Worm (Caenorhabditis elegans) whole organism, L4 larva: ENCODE data around the gene T10G3.4.

Experiments
- D1046.2 ChIP-seq: fragments of 200-800 bp; sonication (Bioruptor generic); IDR thresholded peaks from 2 replicates; pipeline ENCODE4 v1.3.6; 2022; ENCODE audit warnings: missing genetic modification characterization, missing compliant biosample characterization
- F26F4.8 ChIP-seq: fragments of 200-800 bp; sonication (Bioruptor generic); conservative IDR thresholded peaks from 2 replicates; pipeline ENCODE4 v1.3.6; 2022; ENCODE audit warnings: missing genetic modification characterization, missing compliant biosample characterization
- T20F7.1 ChIP-seq: fragments of 200-800 bp; sonication (Bioruptor generic); optimal IDR thresholded peaks from 2 replicates; lab custom pipeline; 2018; ENCODE audit warnings: mild to moderate bottlenecking, missing genetic modification characterization, missing compliant biosample characterization
- Y75B8A.6 ChIP-seq: fragments of 200-800 bp; sonication (Bioruptor generic); IDR thresholded peaks from 2 replicates; pipeline ENCODE4 v1.3.6; 2022; ENCODE audit warnings: missing genetic modification reagents, missing genetic modification characterization, missing compliant biosample characterization
- aha-1 ChIP-seq: fragments of 150-350 bp; peaks from one replicate; lab custom pipeline; 2014; ENCODE audit warnings: missing biosample characterization, missing genetic modification characterization
- ceh-20 ChIP-seq: fragments of 200-800 bp; sonication (Bioruptor generic); IDR thresholded peaks from 2 replicates; pipeline ENCODE4 v1.3.6; 2022; ENCODE audit warnings: missing genetic modification reagents, missing genetic modification characterization, missing compliant biosample characterization
- ceh-32 ChIP-seq: sonication (generic microtip); optimal IDR thresholded peaks from 2 replicates; lab custom pipeline; 2016; ENCODE audit warnings: mild to moderate bottlenecking, missing genetic modification characterization, missing compliant biosample characterization; ENCODE audit not compliant: poor library complexity
- ces-1 ChIP-seq: fragments of 150-350 bp; sonication (generic microtip); optimal IDR thresholded peaks from 4 replicates; lab custom pipeline; 2014; ENCODE audit warnings: missing biosample characterization, missing genetic modification reagents, missing genetic modification characterization
- ctbp-1 ChIP-seq: fragments of 200-800 bp; sonication (Bioruptor generic); IDR thresholded peaks from 2 replicates; pipeline ENCODE4 v1.3.6; 2022; ENCODE audit warnings: missing genetic modification reagents, missing genetic modification characterization, missing compliant biosample characterization
- daf-16 ChIP-seq, 3 experiments: sonication (generic microtip); optimal IDR thresholded peaks; 2 replicates each; lab custom pipeline; 2016 to 2017; ENCODE audit warnings: missing genetic modification characterization in 3 of 3, missing genetic modification reagents in 3 of 3, mild to moderate bottlenecking in 2 of 3, missing compliant biosample characterization in 2 of 3, missing biosample characterization in 1 of 3, moderate library complexity in 1 of 3
- daf-19 ChIP-seq: fragments of 200-800 bp; sonication (Bioruptor generic); conservative IDR thresholded peaks from 2 replicates; pipeline ENCODE4 v1.3.6; 2022; ENCODE audit warnings: missing genetic modification characterization, missing compliant biosample characterization
- dmd-6 ChIP-seq: fragments of 200-800 bp; sonication (Bioruptor generic); IDR thresholded peaks from 2 replicates; pipeline ENCODE4 v1.3.6; 2022; ENCODE audit warnings: missing genetic modification reagents, missing genetic modification characterization, missing compliant biosample characterization
- dmd-8 ChIP-seq: fragments of 200-800 bp; sonication (Bioruptor generic); IDR thresholded peaks from 2 replicates; pipeline ENCODE4 v1.3.6; 2022; ENCODE audit warnings: missing genetic modification characterization, missing compliant biosample characterization
- dpl-1 ChIP-seq: fragments of 150-350 bp; optimal IDR thresholded peaks from 2 replicates; lab custom pipeline; 2014; ENCODE audit warnings: missing biosample characterization, missing genetic modification reagents, missing genetic modification characterization
- duxl-1 ChIP-seq: sonication (generic microtip); optimal IDR thresholded peaks from 2 replicates; lab custom pipeline; 2016; ENCODE audit warnings: mild to moderate bottlenecking, missing genetic modification characterization, moderate library complexity, missing compliant biosample characterization; ENCODE audit not compliant: poor library complexity
- fkh-10 ChIP-seq: fragments of 150-350 bp; optimal IDR thresholded peaks from 2 replicates; lab custom pipeline; 2014; ENCODE audit warnings: missing biosample characterization, missing genetic modification reagents, missing genetic modification characterization
- fos-1 ChIP-seq: fragments of 150-350 bp; optimal IDR thresholded peaks from 2 replicates; lab custom pipeline; 2014; ENCODE audit warnings: missing biosample characterization, missing genetic modification characterization
- hif-1 ChIP-seq, 2 experiments: sonication (generic microtip); optimal IDR thresholded peaks; 2 replicates each; lab custom pipeline; 2016 to 2017; ENCODE audit warnings: missing compliant biosample characterization in 2 of 2, missing genetic modification characterization in 2 of 2, missing genetic modification reagents in 2 of 2, missing genotype in 2 of 2, mild to moderate bottlenecking in 1 of 2
- hlh-30 ChIP-seq: sonication (generic microtip); optimal IDR thresholded peaks from 2 replicates; lab custom pipeline; 2017; ENCODE audit warnings: antibody characterized with exemption, mild to moderate bottlenecking, missing genetic modification characterization, missing compliant biosample characterization; ENCODE audit not compliant: insufficient read depth
- hmg-1.1 ChIP-seq: fragments of 200-800 bp; sonication (Bioruptor generic); IDR thresholded peaks from 2 replicates; pipeline ENCODE4 v1.3.6; 2022; ENCODE audit warnings: missing genetic modification reagents, missing genetic modification characterization, missing compliant biosample characterization
- lin-15B ChIP-seq: fragments of 150-350 bp; sonication (generic microtip); optimal IDR thresholded peaks from 3 replicates; lab custom pipeline; 2014; ENCODE audit warnings: missing biosample characterization, missing genetic modification characterization
- lin-29 ChIP-seq: fragments of 200-800 bp; sonication (Bioruptor generic); IDR thresholded peaks from 2 replicates; pipeline ENCODE4 v1.3.6; 2022; ENCODE audit warnings: missing genetic modification reagents, missing genetic modification characterization, missing compliant biosample characterization
- lin-38 ChIP-seq: fragments of 200-800 bp; sonication (Bioruptor generic); IDR thresholded peaks from 2 replicates; pipeline ENCODE4 v1.3.6; 2022; ENCODE audit warnings: missing genetic modification reagents, missing genetic modification characterization, missing compliant biosample characterization
- lir-3 ChIP-seq: sonication (generic microtip); optimal IDR thresholded peaks from 2 replicates; lab custom pipeline; 2016; ENCODE audit warnings: mild to moderate bottlenecking, missing genetic modification characterization, missing compliant biosample characterization
- madf-9 ChIP-seq: fragments of 200-800 bp; sonication (Bioruptor generic); conservative IDR thresholded peaks from 2 replicates; pipeline ENCODE4 v1.3.6; 2022; ENCODE audit warnings: missing genetic modification reagents, missing genetic modification characterization, missing compliant biosample characterization
- mep-1 ChIP-seq: fragments of 150-350 bp; sonication (generic microtip); optimal IDR thresholded peaks from 3 replicates; lab custom pipeline; 2014; ENCODE audit warnings: missing biosample characterization, missing genetic modification characterization
- mes-2 ChIP-seq: sonication (generic microtip); optimal IDR thresholded peaks from 2 replicates; lab custom pipeline; 2016; ENCODE audit warnings: missing genotype, mild to moderate bottlenecking, missing genetic modification characterization, missing compliant biosample characterization; ENCODE audit not compliant: poor library complexity, severe bottlenecking
- nhr-102 ChIP-seq: sonication (generic microtip); optimal IDR thresholded peaks from 2 replicates; lab custom pipeline; 2016; ENCODE audit warnings: mild to moderate bottlenecking, missing genetic modification characterization, moderate library complexity, missing compliant biosample characterization
- nhr-11 ChIP-seq: fragments of 150-350 bp; optimal IDR thresholded peaks from 2 replicates; lab custom pipeline; 2014; ENCODE audit warnings: missing biosample characterization, missing genetic modification characterization
- nhr-28 ChIP-seq: fragments of 150-350 bp; optimal IDR thresholded peaks from 2 replicates; lab custom pipeline; 2014; ENCODE audit warnings: missing biosample characterization, missing genetic modification characterization
- nhr-42 ChIP-seq: fragments of 200-800 bp; sonication (Bioruptor generic); IDR thresholded peaks from 2 replicates; pipeline ENCODE4 v1.3.6; 2022; ENCODE audit warnings: missing genetic modification characterization, missing compliant biosample characterization
- nhr-48 ChIP-seq: sonication (generic microtip); optimal IDR thresholded peaks from 2 replicates; lab custom pipeline; 2016; ENCODE audit warnings: mild to moderate bottlenecking, missing genetic modification characterization, missing compliant biosample characterization
- nhr-6 ChIP-seq: fragments of 150-350 bp; optimal IDR thresholded peaks from 2 replicates; lab custom pipeline; 2014; ENCODE audit warnings: missing biosample characterization, missing genetic modification characterization
- nhr-77 ChIP-seq: fragments of 150-350 bp; optimal IDR thresholded peaks from 2 replicates; lab custom pipeline; 2014; ENCODE audit warnings: missing biosample characterization, missing genetic modification characterization
- php-3 ChIP-seq: fragments of 200-800 bp; sonication (Bioruptor generic); IDR thresholded peaks from 2 replicates; pipeline ENCODE4 v1.3.6; 2022; ENCODE audit warnings: missing genetic modification reagents, missing genetic modification characterization, missing compliant biosample characterization
- rbr-2 ChIP-seq: sonication (generic microtip); optimal IDR thresholded peaks from 2 replicates; lab custom pipeline; 2016; ENCODE audit warnings: missing genotype, missing genetic modification characterization, missing compliant biosample characterization
- set-16 ChIP-seq: fragments of 200-800 bp; sonication (Bioruptor generic); IDR thresholded peaks from 2 replicates; pipeline ENCODE4 v1.3.6; 2022; ENCODE audit warnings: missing genetic modification reagents, missing genetic modification characterization, missing compliant biosample characterization
- snpc-1.2 ChIP-seq: fragments of 200-800 bp; sonication (Bioruptor generic); IDR thresholded peaks from 2 replicates; pipeline ENCODE4 v1.3.6; 2022; ENCODE audit warnings: missing genetic modification reagents, missing genetic modification characterization, missing compliant biosample characterization
- spr-1 ChIP-seq: sonication (generic microtip); optimal IDR thresholded peaks from 2 replicates; lab custom pipeline; 2016; ENCODE audit warnings: mild to moderate bottlenecking, missing genetic modification characterization, missing compliant biosample characterization
- spr-3 ChIP-seq: fragments of 200-800 bp; sonication (Bioruptor generic); optimal IDR thresholded peaks from 2 replicates; lab custom pipeline; 2018; ENCODE audit warnings: mild to moderate bottlenecking, missing genetic modification characterization, missing compliant biosample characterization
- tra-1 ChIP-seq: fragments of 200-800 bp; sonication (Bioruptor generic); IDR thresholded peaks from 2 replicates; pipeline ENCODE4 v1.3.6; 2022; ENCODE audit warnings: missing genetic modification reagents, missing genetic modification characterization, missing compliant biosample characterization
- vab-7 ChIP-seq: fragments of 200-800 bp; sonication (Bioruptor generic); IDR thresholded peaks from 2 replicates; pipeline ENCODE4 v1.3.6; 2022; ENCODE audit warnings: missing genetic modification reagents, missing genetic modification characterization, missing compliant biosample characterization
- zfp-3 ChIP-seq: fragments of 200-800 bp; sonication (Bioruptor generic); conservative IDR thresholded peaks from 2 replicates; pipeline ENCODE4 v1.3.6; 2022; ENCODE audit warnings: missing genetic modification reagents, missing genetic modification characterization, missing compliant biosample characterization
- zip-11 ChIP-seq: fragments of 200-800 bp; sonication (Bioruptor generic); IDR thresholded peaks from 2 replicates; pipeline ENCODE4 v1.3.6; 2022; ENCODE audit warnings: missing genetic modification characterization, missing compliant biosample characterization
- ztf-11 ChIP-seq: fragments of 150-350 bp; optimal IDR thresholded peaks from 2 replicates; lab custom pipeline; 2014; ENCODE audit warnings: missing biosample characterization, missing genetic modification characterization
- ztf-7 ChIP-seq: fragments of 150-350 bp; optimal IDR thresholded peaks from 2 replicates; lab custom pipeline; 2014; ENCODE audit warnings: missing biosample characterization, missing genetic modification characterization

T10G3.4 gene

ce11 chrV:13468190-13468765 is 16.0 kb downstream of the T10G3.4 start, which contains the start of the genes F25H9.6 and F25H9.7 (continued):
- TF ChIP-seq ctbp-1 (no peak), ztf-11 (tag; lab: Kevin White, UChicago) (no peak), rbr-2 (tag; lab: Kevin White, UChicago) (peak; percentile 81), D1046.2 (GFP tag; lab: Robert Waterston, UW) (peak; percentile 78; the same call in 1 of the 2 replicates), T20F7.1 (peak; percentile 78), spr-3 (GFP tag; lab: Kevin White, UChicago) (peak; percentile 53)

- TF ChIP-seq dpl-1 (GFP tag; lab: Kevin White, UChicago) (no peak), madf-9 (GFP tag; lab: Robert Waterston, UW) (no peak), zfp-3 (GFP tag; lab: Robert Waterston, UW) (no peak), Y75B8A.6 (no peak), ztf-11 (tag; lab: Kevin White, UChicago) (no peak), lir-3 (tag; lab: Kevin White, UChicago) (no peak), ces-1 (GFP tag; lab: Kevin White, UChicago) (peak; percentile 18), dmd-6 (GFP tag; lab: Robert Waterston, UW) (no peak), spr-1 (no peak), mep-1 (tag; lab: Kevin White, UChicago) (peak; percentile 27), daf-16 (GFP tag; optimal IDR thresholded peaks at IDR 0.05; lab: Kevin White, UChicago) (no peak), daf-16 (tag; optimal IDR thresholded peaks at IDR 0.05; lab: Kevin White, UChicago) (peak; percentile 4), daf-19 (GFP tag; lab: Robert Waterston, UW) (no peak), ceh-20 (GFP tag; lab: Robert Waterston, UW) (no peak), lin-38 (no peak), lin-29 (no peak), fos-1 (tag; lab: Kevin White, UChicago) (no peak), nhr-28 (no peak), snpc-1.2 (no peak), ceh-32 (no peak), dmd-8 (GFP tag; lab: Robert Waterston, UW) (no peak), aha-1 (peak; percentile 54), fkh-10 (GFP tag; lab: Kevin White, UChicago) (no peak)
Observed at ce11 chrV:13464123-13464522, 20.1 kb downstream of the T10G3.4 start.

- TF ChIP-seq hlh-30 (peak; percentile 97), mep-1 (tag; lab: Kevin White, UChicago) (peak; percentile 83), mes-2 (tag; lab: Kevin White, UChicago) (peak; percentile 75), nhr-102 (peak; percentile 47), T20F7.1 (peak; percentile 80), hif-1 (tag; optimal IDR thresholded peaks at IDR 0.05; lab: Kevin White, UChicago) (peak in 1 of 2 experiments; percentile 76), php-3 (GFP tag; lab: Robert Waterston, UW) (peak; percentile 95), vab-7 (GFP tag; lab: Robert Waterston, UW) (no peak), D1046.2 (GFP tag; lab: Robert Waterston, UW) (no peak), ceh-32 (no peak), F26F4.8 (GFP tag; lab: Robert Waterston, UW) (no peak), ztf-7 (tag; lab: Kevin White, UChicago) (peak; percentile 49), daf-16 (GFP tag; optimal IDR thresholded peaks at IDR 0.05; lab: Kevin White, UChicago) (no peak), daf-16 (tag; optimal IDR thresholded peaks at IDR 0.05; lab: Kevin White, UChicago) (peak; percentile 81), tra-1 (0 out of 2 replicates have a peak, but pooled peaks have one; percentile 48), hmg-1.1 (GFP tag; lab: Robert Waterston, UW) (peak; percentile 66; the same call in 1 of the 2 replicates), set-16 (GFP tag; lab: Robert Waterston, UW) (no peak), zip-11 (GFP tag; lab: Robert Waterston, UW) (no peak), nhr-48 (tag; lab: Kevin White, UChicago) (peak; percentile 77), lir-3 (tag; lab: Kevin White, UChicago) (no peak), nhr-6 (tag; lab: Kevin White, UChicago) (peak; percentile 88), rbr-2 (tag; lab: Kevin White, UChicago) (peak; percentile 41), nhr-28 (peak; percentile 94), nhr-77 (tag; lab: Kevin White, UChicago) (peak; percentile 36), duxl-1 (tag; lab: Kevin White, UChicago) (no peak), nhr-42 (GFP tag; lab: Robert Waterston, UW) (no peak), lin-15B (no peak), ceh-20 (GFP tag; lab: Robert Waterston, UW) (peak; percentile 42; the same call in 1 of the 2 replicates), nhr-11 (tag; lab: Kevin White, UChicago) (peak; percentile 45)
Observed at ce11 chrV:13462974-13463373, 21.3 kb downstream of the T10G3.4 start, which contains the start of gene frm-10. Gene frm-10 (plus strand): TSS chrV:13463207.
